Fruit fly (Drosophila melanogaster) whole organism, embryonic: ENCODE results near the gene unc79.

Experiments
- BEAF-32 ChIP-seq: fragments of 200-800 bp; sonication (Bioruptor generic); optimal IDR thresholded peaks from 3 replicates; lab custom pipeline; 2017; ENCODE audit warnings: missing biosample characterization, missing genetic modification characterization, mild to moderate bottlenecking, moderate library complexity, missing genetic modification reagents
- CG10366 ChIP-seq: fragments of 200-800 bp; sonication (Bioruptor generic); IDR thresholded peaks from 2 replicates; pipeline ENCODE4 v1.3.6; 2022; ENCODE audit warnings: missing biosample characterization, missing genetic modification characterization
- CG11504 ChIP-seq: fragments of 200-800 bp; sonication (Bioruptor generic); optimal IDR thresholded peaks from 3 replicates; lab custom pipeline; 2019; ENCODE audit warnings: missing biosample characterization, mild to moderate bottlenecking, missing genetic modification characterization, moderate library complexity
- CG14667 ChIP-seq: fragments of 200-800 bp; sonication (Bioruptor generic); IDR thresholded peaks from 2 replicates; pipeline ENCODE4 v1.3.6; 2022; ENCODE audit warnings: missing biosample characterization, missing genetic modification characterization
- CG15479 ChIP-seq: fragments of 200-800 bp; sonication (Bioruptor generic); optimal IDR thresholded peaks from 3 replicates; lab custom pipeline; 2019; ENCODE audit warnings: missing biosample characterization, mild to moderate bottlenecking, missing genetic modification characterization, moderate library complexity
- CG1603 ChIP-seq: fragments of 200-800 bp; sonication (Bioruptor generic); optimal IDR thresholded peaks from 2 replicates; lab custom pipeline; 2019; ENCODE audit warnings: missing biosample characterization, mild to moderate bottlenecking, missing genetic modification characterization, moderate library complexity
- CG18476 ChIP-seq: fragments of 200-800 bp; sonication (Bioruptor generic); optimal IDR thresholded peaks from 2 replicates; lab custom pipeline; 2016; ENCODE audit warnings: missing biosample characterization, mild to moderate bottlenecking, missing genetic modification characterization
- CG2129 ChIP-seq: fragments of 200-800 bp; sonication (Bioruptor generic); IDR thresholded peaks from 2 replicates; pipeline ENCODE4 v1.3.6; 2022; ENCODE audit warnings: missing biosample characterization, missing genetic modification characterization; ENCODE audit not compliant: partially characterized antibody
- CG2199 ChIP-seq: fragments of 200-800 bp; sonication (Bioruptor generic); IDR thresholded peaks from 3 replicates; pipeline ENCODE4 v1.3.6; 2022; ENCODE audit warnings: missing biosample characterization, missing genetic modification characterization
- CG3407 ChIP-seq: fragments of 200-800 bp; sonication (Bioruptor generic); optimal IDR thresholded peaks from 2 replicates; lab custom pipeline; 2018; ENCODE audit warnings: missing biosample characterization, mild to moderate bottlenecking, missing genetic modification characterization
- CG34376 ChIP-seq: fragments of 200-800 bp; sonication (Bioruptor generic); optimal IDR thresholded peaks from 2 replicates; lab custom pipeline; 2018; ENCODE audit warnings: missing biosample characterization, mild to moderate bottlenecking, missing genetic modification characterization
- CG4282 ChIP-seq: fragments of 200-800 bp; sonication (Bioruptor generic); optimal IDR thresholded peaks from 2 replicates; lab custom pipeline; 2016; ENCODE audit warnings: missing biosample characterization, missing genetic modification characterization
- CG4730 ChIP-seq: fragments of 200-800 bp; sonication (Bioruptor generic); IDR thresholded peaks from 2 replicates; pipeline ENCODE4 v1.3.6; 2022; ENCODE audit warnings: missing biosample characterization, missing genetic modification characterization
- CG7357 ChIP-seq: fragments of 200-800 bp; sonication (Bioruptor generic); IDR thresholded peaks from 3 replicates; pipeline ENCODE4 v1.3.6; 2022; ENCODE audit warnings: missing biosample characterization, missing genetic modification characterization
- CG7745 ChIP-seq: fragments of 200-800 bp; sonication (Bioruptor generic); optimal IDR thresholded peaks from 2 replicates; lab custom pipeline; 2018; ENCODE audit warnings: missing biosample characterization, mild to moderate bottlenecking, missing genetic modification characterization, moderate library complexity
- CG9727 ChIP-seq: fragments of 200-800 bp; sonication (Bioruptor generic); optimal IDR thresholded peaks from 3 replicates; lab custom pipeline; 2017; ENCODE audit warnings: missing biosample characterization, mild to moderate bottlenecking, missing genetic modification characterization
- CG9797 ChIP-seq: fragments of 200-800 bp; sonication (Bioruptor generic); optimal IDR thresholded peaks from 3 replicates; lab custom pipeline; 2018; ENCODE audit warnings: missing biosample characterization, mild to moderate bottlenecking, missing genetic modification characterization
- CHES-1-like ChIP-seq: fragments of 200-800 bp; sonication (Bioruptor generic); optimal IDR thresholded peaks from 2 replicates; lab custom pipeline; 2016; ENCODE audit warnings: missing biosample characterization, missing genetic modification characterization
- Deaf1 ChIP-seq: fragments of 200-800 bp; optimal IDR thresholded peaks from 3 replicates; lab custom pipeline; 2019; ENCODE audit warnings: missing biosample characterization, mild to moderate bottlenecking, missing genetic modification characterization, moderate library complexity
- Dip3 ChIP-seq: fragments of 200-800 bp; sonication (Bioruptor generic); optimal IDR thresholded peaks from 3 replicates; lab custom pipeline; 2016; ENCODE audit warnings: missing biosample characterization, missing genetic modification characterization
- Ets97D ChIP-seq: fragments of 200-800 bp; sonication (Bioruptor generic); optimal IDR thresholded peaks from 3 replicates; lab custom pipeline; 2016; ENCODE audit warnings: missing biosample characterization, missing genetic modification characterization
- Fer1 ChIP-seq: fragments of 200-800 bp; sonication (Bioruptor generic); optimal IDR thresholded peaks from 2 replicates; lab custom pipeline; 2017; ENCODE audit warnings: missing biosample characterization, mild to moderate bottlenecking, missing genetic modification characterization
- Mes4 ChIP-seq: fragments of 200-800 bp; sonication (Bioruptor generic); optimal IDR thresholded peaks from 2 replicates; lab custom pipeline; 2016; ENCODE audit warnings: missing biosample characterization, missing genetic modification characterization
- Nf-YB ChIP-seq: fragments of 200-800 bp; sonication (Bioruptor generic); optimal IDR thresholded peaks from 3 replicates; lab custom pipeline; 2019; ENCODE audit warnings: missing biosample characterization, mild to moderate bottlenecking, missing genetic modification characterization, moderate library complexity
- PHDP ChIP-seq: fragments of 200-800 bp; sonication (Bioruptor generic); optimal IDR thresholded peaks from 3 replicates; lab custom pipeline; 2018; ENCODE audit warnings: missing biosample characterization, mild to moderate bottlenecking, missing genetic modification characterization, moderate library complexity
- Ptx1 ChIP-seq: fragments of 200-800 bp; sonication (Bioruptor generic); IDR thresholded peaks from 2 replicates; pipeline ENCODE4 v1.3.6; 2022; ENCODE audit warnings: missing biosample characterization, missing genetic modification characterization
- Ravus ChIP-seq: fragments of 200-800 bp; sonication (Bioruptor generic); IDR thresholded peaks from 2 replicates; pipeline ENCODE4 v1.3.6; 2022; ENCODE audit warnings: missing biosample characterization, missing genetic modification characterization
- abd-A ChIP-seq: fragments of 200-800 bp; sonication (Bioruptor generic); optimal IDR thresholded peaks from 3 replicates; lab custom pipeline; 2019; ENCODE audit warnings: missing biosample characterization, mild to moderate bottlenecking, missing genetic modification characterization, moderate library complexity
- al ChIP-seq: fragments of 200-800 bp; sonication (Bioruptor generic); IDR thresholded peaks from 2 replicates; pipeline ENCODE4 v1.3.6; 2022; ENCODE audit warnings: missing biosample characterization, missing genetic modification characterization
- aop ChIP-seq: fragments of 200-800 bp; sonication (Bioruptor generic); IDR thresholded peaks from 2 replicates; pipeline ENCODE4 v1.3.6; 2022; ENCODE audit warnings: missing biosample characterization, missing genetic modification characterization
- ash1 ChIP-seq: fragments of 200-800 bp; sonication (Bioruptor generic); optimal IDR thresholded peaks from 2 replicates; lab custom pipeline; 2018; ENCODE audit warnings: missing biosample characterization, mild to moderate bottlenecking, missing genetic modification characterization
- az2 ChIP-seq: fragments of 200-800 bp; sonication (Bioruptor generic); optimal IDR thresholded peaks from 3 replicates; lab custom pipeline; 2016; ENCODE audit warnings: missing biosample characterization, missing genetic modification characterization
- bab2 ChIP-seq: fragments of 200-800 bp; sonication (Bioruptor generic); optimal IDR thresholded peaks from 2 replicates; lab custom pipeline; 2016; ENCODE audit warnings: missing biosample characterization, missing genetic modification characterization
- bsh ChIP-seq, 2 experiments: fragments of 200-800 bp; sonication (Bioruptor generic); optimal IDR thresholded peaks; 2 replicates each; lab custom pipeline; 2017 to 2018; ENCODE audit warnings: mild to moderate bottlenecking in 2 of 2, missing biosample characterization in 2 of 2, missing genetic modification characterization in 2 of 2, moderate library complexity in 1 of 2
- chm ChIP-seq: fragments of 200-800 bp; sonication (Bioruptor generic); IDR thresholded peaks from 2 replicates; pipeline ENCODE4 v1.3.6; 2022; ENCODE audit warnings: missing biosample characterization, missing genetic modification characterization
- corto ChIP-seq: fragments of 200-800 bp; sonication (Bioruptor generic); optimal IDR thresholded peaks from 2 replicates; lab custom pipeline; 2016; ENCODE audit warnings: missing biosample characterization, mild to moderate bottlenecking, missing genetic modification characterization, moderate library complexity
- da ChIP-seq: fragments of 200-800 bp; sonication (Bioruptor generic); optimal IDR thresholded peaks from 2 replicates; lab custom pipeline; 2016; ENCODE audit warnings: missing biosample characterization, missing genetic modification characterization
- disco-r ChIP-seq: fragments of 200-800 bp; sonication (Bioruptor generic); optimal IDR thresholded peaks from 2 replicates; lab custom pipeline; 2016; ENCODE audit warnings: missing biosample characterization, missing genetic modification characterization
- fd102C ChIP-seq: fragments of 200-800 bp; sonication (Bioruptor generic); optimal IDR thresholded peaks from 2 replicates; lab custom pipeline; 2018; ENCODE audit warnings: missing biosample characterization, mild to moderate bottlenecking, missing genetic modification characterization, moderate library complexity
- gcm ChIP-seq: fragments of 200-800 bp; sonication (Bioruptor generic); optimal IDR thresholded peaks from 2 replicates; lab custom pipeline; 2019; ENCODE audit warnings: missing biosample characterization, mild to moderate bottlenecking, missing genetic modification characterization, moderate library complexity
- grn ChIP-seq: fragments of 200-800 bp; sonication (Bioruptor generic); optimal IDR thresholded peaks from 3 replicates; lab custom pipeline; 2017; ENCODE audit warnings: missing biosample characterization, missing genetic modification characterization
- hbn ChIP-seq: fragments of 200-800 bp; sonication (Bioruptor generic); IDR thresholded peaks from 2 replicates; pipeline ENCODE4 v1.3.6; 2022; ENCODE audit warnings: missing biosample characterization, missing genetic modification characterization; ENCODE audit not compliant: partially characterized antibody
- ken ChIP-seq: fragments of 200-800 bp; sonication (Bioruptor generic); IDR thresholded peaks from 3 replicates; pipeline ENCODE4 v1.3.6; 2022; ENCODE audit warnings: missing biosample characterization, missing genetic modification characterization
- luna ChIP-seq: fragments of 200-800 bp; sonication (Bioruptor generic); optimal IDR thresholded peaks from 2 replicates; lab custom pipeline; 2016; ENCODE audit warnings: missing biosample characterization, missing genetic modification characterization
- mirr ChIP-seq: fragments of 200-800 bp; sonication (Bioruptor generic); optimal IDR thresholded peaks from 3 replicates; lab custom pipeline; 2018; ENCODE audit warnings: missing biosample characterization, mild to moderate bottlenecking, missing genetic modification characterization
- oc ChIP-seq: fragments of 200-800 bp; sonication (Bioruptor generic); optimal IDR thresholded peaks from 2 replicates; lab custom pipeline; 2018; ENCODE audit warnings: missing biosample characterization, mild to moderate bottlenecking, missing genetic modification characterization, moderate library complexity
- sim ChIP-seq: fragments of 200-800 bp; sonication (Bioruptor generic); IDR thresholded peaks from 2 replicates; pipeline ENCODE4 v1.3.6; 2022; ENCODE audit warnings: missing biosample characterization, missing genetic modification characterization
- tup ChIP-seq: fragments of 200-800 bp; sonication (Bioruptor generic); optimal IDR thresholded peaks from 2 replicates; lab custom pipeline; 2016; ENCODE audit warnings: missing biosample characterization, mild to moderate bottlenecking, missing genetic modification characterization, moderate library complexity
- tx ChIP-seq: fragments of 200-800 bp; sonication (Bioruptor generic); optimal IDR thresholded peaks from 2 replicates; lab custom pipeline; 2016; ENCODE audit warnings: missing biosample characterization, missing genetic modification characterization
- wek ChIP-seq: fragments of 200-800 bp; sonication (Bioruptor generic); optimal IDR thresholded peaks from 3 replicates; lab custom pipeline; 2018; ENCODE audit warnings: missing biosample characterization, mild to moderate bottlenecking, missing genetic modification characterization, moderate library complexity
- zf30C ChIP-seq: fragments of 200-800 bp; sonication (Bioruptor generic); optimal IDR thresholded peaks from 3 replicates; lab custom pipeline; 2018; ENCODE audit warnings: missing biosample characterization, mild to moderate bottlenecking, missing genetic modification characterization
- zfh2 ChIP-seq: fragments of 200-800 bp; sonication (Bioruptor generic); optimal IDR thresholded peaks from 2 replicates; lab custom pipeline; 2016; ENCODE audit warnings: missing biosample characterization, missing genetic modification characterization

Gene unc79

DNA sequence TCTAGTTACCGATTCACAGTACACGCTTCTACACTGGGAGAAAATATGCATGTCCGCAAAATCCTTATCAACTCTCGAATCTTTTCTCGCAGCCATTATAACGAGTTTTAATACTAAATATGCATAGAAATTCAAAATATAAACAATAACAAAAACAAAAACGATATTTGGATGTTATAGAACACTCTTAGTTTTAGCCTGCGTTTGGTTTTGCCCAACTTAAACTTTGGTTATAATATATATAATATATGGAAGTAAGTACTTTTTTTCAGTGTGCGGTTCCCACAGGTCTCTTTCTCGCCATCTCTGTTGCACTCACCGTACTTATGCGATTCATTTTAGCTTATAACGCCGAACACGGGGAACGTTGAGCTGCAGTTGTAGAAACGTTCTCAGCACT is 34.2 kb downstream of the unc79 start, which contains the start of gene cry (continued):
- TF ChIP-seq mirr (GFP tag; lab: Kevin White, UChicago), result no peak
- TF ChIP-seq CG4282 (GFP tag; lab: Kevin White, UChicago), result no peak
- peak; percentile 44 for TF ChIP-seq CG9727 (GFP tag; lab: Kevin White, UChicago)
- no peak for TF ChIP-seq tup (GFP tag; lab: Kevin White, UChicago)
- no peak for TF ChIP-seq ash1
- no peak for TF ChIP-seq al (GFP tag; lab: Robert Waterston, UW)
- no peak for TF ChIP-seq BEAF-32
- TF ChIP-seq PHDP, result peak; percentile 59
- peak; percentile 30; the same call in 1 of the 2 replicates for TF ChIP-seq CG10366 (GFP tag; lab: Robert Waterston, UW)
- no peak for TF ChIP-seq wek (GFP tag; lab: Kevin White, UChicago)
- TF ChIP-seq chm, result no peak
- peak; percentile 80 for TF ChIP-seq CG11504 (tag; lab: Kevin White, UChicago)
- no peak for TF ChIP-seq Fer1 (GFP tag; lab: Kevin White, UChicago)
- TF ChIP-seq CG15479, result no peak
- TF ChIP-seq CG9797 (GFP tag; lab: Kevin White, UChicago), result no peak
- no peak for TF ChIP-seq oc (tag; lab: Kevin White, UChicago)
- no peak for TF ChIP-seq aop
- TF ChIP-seq CG2129 (GFP tag; lab: Robert Waterston, UW), result no peak
- TF ChIP-seq CG14667 (GFP tag; lab: Robert Waterston, UW), result no peak
- TF ChIP-seq bab2 (GFP tag; lab: Kevin White, UChicago), result no peak
- TF ChIP-seq corto, result no peak
- no peak for TF ChIP-seq Ets97D (GFP tag; lab: Kevin White, UChicago)
- TF ChIP-seq Mes4 (GFP tag; lab: Kevin White, UChicago), result no peak
- TF ChIP-seq CG18476 (GFP tag; lab: Kevin White, UChicago), result no peak
- no peak for TF ChIP-seq CG4730
- TF ChIP-seq bsh (GFP tag; optimal IDR thresholded peaks at IDR 0.05; lab: Kevin White, UChicago), result peak; percentile 81 to 87
- TF ChIP-seq CHES-1-like, result no peak
- TF ChIP-seq luna (GFP tag; lab: Kevin White, UChicago), result no peak
- no peak for TF ChIP-seq Dip3
- TF ChIP-seq Deaf1 (tag; lab: Kevin White, UChicago), result no peak
- no peak for TF ChIP-seq disco-r
- TF ChIP-seq CG7357 (GFP tag; lab: Robert Waterston, UW), result no peak
- TF ChIP-seq hbn (GFP tag; lab: Robert Waterston, UW), result no peak
- TF ChIP-seq grn (GFP tag; lab: Kevin White, UChicago), result no peak
- peak; percentile 56 for TF ChIP-seq az2
- peak; percentile 34 for TF ChIP-seq CG3407 (GFP tag; lab: Kevin White, UChicago)
- TF ChIP-seq sim (GFP tag; lab: Robert Waterston, UW), result no peak
- TF ChIP-seq gcm, result peak; percentile 46
- peak; percentile 3 for TF ChIP-seq Nf-YB (GFP tag; lab: Kevin White, UChicago)
- peak; percentile 43 for TF ChIP-seq CG1603 (tag; lab: Kevin White, UChicago)
- no peak for TF ChIP-seq zfh2
- TF ChIP-seq CG7745 (tag; lab: Kevin White, UChicago), result no peak
- TF ChIP-seq Ravus (GFP tag; lab: Robert Waterston, UW), result no peak
- TF ChIP-seq fd102C (GFP tag; lab: Kevin White, UChicago), result no peak
- TF ChIP-seq ken (GFP tag; lab: Robert Waterston, UW), result 0 out of 3 replicates have a peak, but pooled peaks have one; percentile 36
- no peak for TF ChIP-seq Ptx1 (GFP tag; lab: Robert Waterston, UW)
- no peak for TF ChIP-seq tx
- no peak for TF ChIP-seq abd-A
- no peak for TF ChIP-seq CG34376 (GFP tag; lab: Kevin White, UChicago)
- no peak for TF ChIP-seq CG2199
- TF ChIP-seq zf30C (GFP tag; lab: Kevin White, UChicago), result no peak
- TF ChIP-seq da (GFP tag; lab: Kevin White, UChicago), result no peak
